Worm (Caenorhabditis elegans): ENCODE measurements around the gene K01D12.15.

Gene K01D12.15

DNA sequence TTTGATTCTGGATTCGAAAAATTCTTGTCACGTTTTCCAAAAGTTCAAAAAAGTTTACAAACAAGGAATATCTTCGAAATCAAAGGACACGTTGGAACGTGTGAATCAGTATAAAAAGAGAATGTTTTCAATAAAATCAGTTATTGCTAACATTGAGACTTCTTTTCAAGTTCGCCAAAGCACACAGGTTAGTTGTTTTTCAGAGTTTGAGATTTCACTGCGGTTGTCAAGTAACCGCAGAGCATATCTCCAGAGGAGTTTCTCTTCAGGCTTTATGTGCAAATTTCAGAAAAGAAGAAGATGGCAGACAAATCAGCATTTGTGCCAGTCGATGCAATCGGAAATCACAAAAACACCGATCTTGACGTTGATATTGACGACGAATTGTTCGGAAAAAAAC, at the start of gene K01D12.15:
Gene K01D12.15 (plus strand): TSS at position 301 of the 400 bp plus-strand sequence.
- TF ChIP-seq lin-39 (tag; optimal IDR thresholded peaks at IDR 0.05), result no peak
- no peak for TF ChIP-seq pha-4 (tag; optimal IDR thresholded peaks at IDR 0.05)
- no peak for TF ChIP-seq nhr-23 (tag; optimal IDR thresholded peaks at IDR 0.05)
- no peak for TF ChIP-seq sea-2 (GFP tag; optimal IDR thresholded peaks at IDR 0.05)
- no peak for TF ChIP-seq nfya-1 (tag; optimal IDR thresholded peaks at IDR 0.05; ENCODE audit: insufficient read depth)
- TF ChIP-seq R02D3.7 (tag; optimal IDR thresholded peaks at IDR 0.05), result no peak
- TF ChIP-seq eor-1 (tag; optimal IDR thresholded peaks at IDR 0.05), result no peak
- no peak for TF ChIP-seq nhr-11 (tag; optimal IDR thresholded peaks at IDR 0.05)
- TF ChIP-seq ztf-11 (tag; optimal IDR thresholded peaks at IDR 0.05), result no peak
- no peak for TF ChIP-seq mml-1 (tag; optimal IDR thresholded peaks at IDR 0.05)
- TF ChIP-seq aly-2 (tag; optimal IDR thresholded peaks at IDR 0.05), result no peak
- no peak for TF ChIP-seq tbx-2 (tag; optimal IDR thresholded peaks at IDR 0.05)
- no peak for TF ChIP-seq fos-1 (tag; optimal IDR thresholded peaks at IDR 0.05)
- TF ChIP-seq hmg-11 (tag; optimal IDR thresholded peaks at IDR 0.05), result no peak
- no peak for TF ChIP-seq zag-1 (tag; optimal IDR thresholded peaks at IDR 0.05)
- TF ChIP-seq daf-12 (tag; optimal IDR thresholded peaks at IDR 0.05), result no peak
- no peak for TF ChIP-seq lin-15B (tag; optimal IDR thresholded peaks at IDR 0.05)
- TF ChIP-seq nhr-237 (tag; optimal IDR thresholded peaks at IDR 0.05), result no peak
- no peak for TF ChIP-seq nhr-28 (tag; optimal IDR thresholded peaks at IDR 0.05)

DNA sequence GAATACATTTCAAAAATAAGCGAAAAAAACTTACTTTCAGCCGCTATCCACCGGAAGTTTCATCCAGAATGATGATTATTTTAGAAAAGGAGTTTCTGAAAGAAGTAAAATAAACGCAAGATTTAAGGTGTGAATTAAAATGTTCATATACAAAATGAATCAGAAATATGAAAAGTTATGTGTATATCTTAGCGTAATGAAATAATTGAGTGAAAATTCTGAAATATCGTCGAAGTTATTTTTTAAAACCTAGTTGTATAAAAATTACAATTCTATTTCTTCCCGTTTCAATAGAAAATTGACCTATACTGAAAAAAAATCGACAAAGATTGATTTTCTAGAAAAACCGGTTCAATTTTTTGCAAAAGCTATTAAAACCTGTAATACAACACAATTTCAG, 48.4 kb upstream of the K01D12.15 start, which contains the start of gene twk-13:
Gene twk-13 (minus strand): TSS at position 101 of the 400 bp plus-strand sequence.
- TF ChIP-seq ceh-16 (tag; optimal IDR thresholded peaks at IDR 0.05) (no peak), R02D3.7 (tag; optimal IDR thresholded peaks at IDR 0.05) (no peak), ceh-9 (tag; optimal IDR thresholded peaks at IDR 0.05) (no peak), snpc-4 (tag; optimal IDR thresholded peaks at IDR 0.05) (no peak), pha-4 (tag; optimal IDR thresholded peaks at IDR 0.05) (no peak)

DNA sequence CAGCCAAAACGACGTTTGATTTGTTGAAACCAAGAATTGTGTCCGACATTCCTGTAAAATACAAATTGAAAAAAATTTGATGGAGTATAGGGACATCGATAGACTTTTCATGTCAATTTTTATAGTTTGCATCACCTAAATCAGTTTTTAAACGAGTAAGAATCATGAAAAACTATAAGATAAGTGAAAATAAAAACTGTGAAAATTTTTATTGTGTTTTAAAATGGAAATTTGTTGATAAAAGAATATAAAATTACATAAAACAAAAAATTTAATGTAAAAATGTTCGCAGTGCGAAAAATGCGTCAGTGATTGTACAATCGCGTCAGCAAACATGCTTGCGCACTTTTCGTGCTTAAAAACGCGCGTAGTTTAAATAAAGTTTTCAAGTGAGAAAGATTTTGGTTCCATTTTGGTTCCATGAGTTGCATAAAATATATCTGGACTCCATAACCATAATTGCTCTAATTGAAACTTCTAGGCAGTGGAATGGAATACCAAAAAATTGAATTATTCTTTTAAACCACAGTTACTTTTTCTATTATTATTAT, 42.8 kb upstream of the K01D12.15 start, which contains the start of gene tomm-20:
Gene tomm-20 (minus strand): TSS at position 51 of the 551 bp plus-strand sequence.
- TF ChIP-seq unc-62 (GFP tag; optimal IDR thresholded peaks at IDR 0.05) (no peak), lsy-12 (tag; optimal IDR thresholded peaks at IDR 0.05) (peak; percentile 91), hmg-11 (tag; optimal IDR thresholded peaks at IDR 0.05) (peak; percentile 70), nhr-77 (tag; optimal IDR thresholded peaks at IDR 0.05) (peak; percentile 70), nhr-67 (tag; optimal IDR thresholded peaks at IDR 0.05) (no peak), fos-1 (tag; optimal IDR thresholded peaks at IDR 0.05) (no peak), skn-1 (tag; optimal IDR thresholded peaks at IDR 0.05) (peak; percentile 60), lin-15B (tag; optimal IDR thresholded peaks at IDR 0.05) (peak; percentile 88), R02D3.7 (tag; optimal IDR thresholded peaks at IDR 0.05) (peak; percentile 87), nhr-23 (tag; optimal IDR thresholded peaks at IDR 0.05) (peak; percentile 97), ama-1 (optimal IDR thresholded peaks at IDR 0.05) (peak; percentile 67), mml-1 (tag; optimal IDR thresholded peaks at IDR 0.05) (no peak), pha-4 (tag; optimal IDR thresholded peaks at IDR 0.05) (peak; percentile 95), ceh-28 (tag; optimal IDR thresholded peaks at IDR 0.05) (peak; percentile 69), tbx-2 (tag; optimal IDR thresholded peaks at IDR 0.05) (peak; percentile 90), daf-12 (tag; optimal IDR thresholded peaks at IDR 0.05) (no peak), nhr-11 (tag; optimal IDR thresholded peaks at IDR 0.05) (peak; percentile 53), unc-39 (tag; optimal IDR thresholded peaks at IDR 0.05) (peak; percentile 19), jun-1 (tag; optimal IDR thresholded peaks at IDR 0.05) (peak; percentile 73), nhr-25 (tag; optimal IDR thresholded peaks at IDR 0.05) (peak; percentile 87), elt-2 (tag; optimal IDR thresholded peaks at IDR 0.05) (peak; percentile 69), ztf-4 (tag; optimal IDR thresholded peaks at IDR 0.05) (peak; percentile 49), sea-2 (GFP tag; optimal IDR thresholded peaks at IDR 0.05) (no peak), zag-1 (tag; optimal IDR thresholded peaks at IDR 0.05) (no peak), nfya-1 (tag; optimal IDR thresholded peaks at IDR 0.05; ENCODE audit: insufficient read depth) (peak; percentile 91), snpc-4 (tag; optimal IDR thresholded peaks at IDR 0.05) (peak; percentile 86), ceh-82 (tag; optimal IDR thresholded peaks at IDR 0.05) (peak; percentile 64), pqm-1 (tag; optimal IDR thresholded peaks at IDR 0.05) (peak; percentile 70), elt-1 (tag; optimal IDR thresholded peaks at IDR 0.05) (peak; percentile 29), nhr-237 (tag; optimal IDR thresholded peaks at IDR 0.05) (no peak), aly-2 (tag; optimal IDR thresholded peaks at IDR 0.05) (peak; percentile 57), nhr-43 (tag; optimal IDR thresholded peaks at IDR 0.05; ENCODE audit: poor library complexity, severe bottlenecking) (peak; percentile 95), mdl-1 (tag; optimal IDR thresholded peaks at IDR 0.05) (no peak), fkh-10 (GFP tag; optimal IDR thresholded peaks at IDR 0.05) (peak; percentile 66), ceh-9 (tag; optimal IDR thresholded peaks at IDR 0.05) (no peak), eor-1 (tag; optimal IDR thresholded peaks at IDR 0.05) (no peak), egl-5 (tag; optimal IDR thresholded peaks at IDR 0.05) (peak; percentile 83), ZK546.5 (tag; optimal IDR thresholded peaks at IDR 0.05) (peak; percentile 32), nhr-28 (tag; optimal IDR thresholded peaks at IDR 0.05) (peak; percentile 58), nhr-12 (tag; optimal IDR thresholded peaks at IDR 0.05) (no peak), lin-39 (tag; optimal IDR thresholded peaks at IDR 0.05) (peak; percentile 66), egl-27 (tag; optimal IDR thresholded peaks at IDR 0.05) (peak; percentile 36), fkh-2 (tag; optimal IDR thresholded peaks at IDR 0.05) (no peak)
